Worm (Caenorhabditis elegans) whole organism, early embryonic: ENCODE measurements around the gene gck-2.

Experiments
- ama-1 ChIP-seq: fragments of 150-350 bp; optimal IDR thresholded peaks from 2 replicates; lab custom pipeline; 2014
- hnd-1 ChIP-seq: sonication (generic microtip); optimal IDR thresholded peaks from 2 replicates; lab custom pipeline; 2016; ENCODE audit warnings: missing genetic modification characterization, missing compliant biosample characterization
- sea-1 ChIP-seq: fragments of 200-800 bp; sonication (Bioruptor generic); conservative IDR thresholded peaks from 2 replicates; pipeline ENCODE4 v1.3.6; 2022; ENCODE audit warnings: missing genetic modification characterization, missing compliant biosample characterization
- tbx-11 ChIP-seq: fragments of 200-800 bp; sonication (Bioruptor generic); IDR thresholded peaks from 2 replicates; pipeline ENCODE4 v1.3.6; 2022; ENCODE audit warnings: missing genetic modification characterization, missing compliant biosample characterization
- tbx-37 ChIP-seq: fragments of 200-800 bp; sonication (Bioruptor generic); conservative IDR thresholded peaks from 2 replicates; pipeline ENCODE4 v1.3.6; 2022; ENCODE audit warnings: missing genetic modification reagents, missing genetic modification characterization, missing compliant biosample characterization

DNA sequence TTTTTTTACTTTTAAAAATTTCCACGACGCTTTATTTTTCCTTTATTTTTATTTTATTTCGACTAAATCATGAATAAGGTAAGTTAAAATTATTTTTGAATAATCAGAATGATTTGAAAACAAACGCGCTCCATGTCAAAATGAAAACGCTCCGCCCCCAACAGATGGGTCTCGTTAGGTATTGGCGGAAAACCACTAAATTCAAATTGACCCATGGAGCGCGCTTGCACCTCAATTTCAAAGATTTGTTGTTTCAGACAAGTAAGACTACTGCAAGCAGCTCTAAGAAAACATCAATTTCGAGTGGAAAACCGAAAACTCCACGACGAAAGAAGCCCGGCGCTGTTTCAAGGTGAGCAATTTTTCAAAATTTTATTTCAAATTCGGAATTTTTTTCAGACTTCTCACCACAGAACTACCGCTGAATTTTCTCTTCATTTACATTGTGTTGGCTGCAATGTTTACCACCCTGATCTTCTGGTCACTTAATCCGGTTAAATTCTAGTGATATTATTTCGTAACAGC is 4.5 kb downstream of the gck-2 start, which contains the start of gene ZC404.2:
- TF ChIP-seq hnd-1 (tag; lab: Kevin White, UChicago), result no peak
- TF ChIP-seq tbx-37 (GFP tag; lab: Robert Waterston, UW), result no peak
- peak; percentile 69 for TF ChIP-seq ama-1 (lab: Kevin White, UChicago)
- no peak for TF ChIP-seq tbx-11
- no peak for TF ChIP-seq sea-1 (GFP tag; lab: Robert Waterston, UW)
